Fruit fly (Drosophila melanogaster) whole organism, prepupa: ENCODE measurements around the gene robl37BC.

Experiments
- CG1621 ChIP-seq: fragments of 200-800 bp; sonication (Bioruptor generic); optimal IDR thresholded peaks from 3 replicates; lab custom pipeline; 2018; ENCODE audit warnings: missing biosample characterization, mild to moderate bottlenecking, missing genetic modification characterization
- CG9139 ChIP-seq: fragments of 200-800 bp; sonication (Bioruptor generic); optimal IDR thresholded peaks from 3 replicates; lab custom pipeline; 2017; ENCODE audit warnings: missing biosample characterization, mild to moderate bottlenecking, missing genetic modification characterization
- Eip75B ChIP-seq: fragments of 200-800 bp; sonication (Bioruptor generic); optimal IDR thresholded peaks from 3 replicates; lab custom pipeline; 2016; ENCODE audit warnings: missing biosample characterization, missing genetic modification characterization
- Ets21C ChIP-seq: fragments of 200-800 bp; sonication (Bioruptor generic); optimal IDR thresholded peaks from 3 replicates; lab custom pipeline; 2016; ENCODE audit warnings: missing biosample characterization, missing genetic modification characterization
- Hr38 ChIP-seq: sonication (Bioruptor generic); optimal IDR thresholded peaks from 2 replicates; lab custom pipeline; 2016; ENCODE audit warnings: missing biosample characterization, missing genetic modification characterization
- Hr39 ChIP-seq: fragments of 200-800 bp; sonication (Bioruptor generic); optimal IDR thresholded peaks from 2 replicates; lab custom pipeline; 2016; ENCODE audit warnings: missing biosample characterization, missing genetic modification characterization
- Met ChIP-seq: fragments of 200-800 bp; sonication (Bioruptor generic); optimal IDR thresholded peaks from 3 replicates; lab custom pipeline; 2016; ENCODE audit warnings: missing biosample characterization, missing genetic modification characterization
- Smox ChIP-seq: fragments of 200-800 bp; sonication (Bioruptor generic); optimal IDR thresholded peaks from 3 replicates; lab custom pipeline; 2016; ENCODE audit warnings: missing biosample characterization, missing genetic modification characterization
- Sox102F ChIP-seq: fragments of 200-800 bp; sonication (Bioruptor generic); optimal IDR thresholded peaks from 2 replicates; lab custom pipeline; 2016; ENCODE audit warnings: missing biosample characterization, mild to moderate bottlenecking, missing genetic modification characterization
- eg ChIP-seq: fragments of 200-800 bp; sonication (Bioruptor generic); IDR thresholded peaks from 3 replicates; pipeline ENCODE4 v1.3.6; 2022; ENCODE audit warnings: missing biosample characterization, missing genetic modification characterization
- fd59A ChIP-seq: fragments of 200-800 bp; sonication (Bioruptor generic); optimal IDR thresholded peaks from 2 replicates; lab custom pipeline; 2017; ENCODE audit warnings: missing biosample characterization, mild to moderate bottlenecking, missing genetic modification characterization, missing genetic modification reagents
- fkh ChIP-seq: fragments of 200-800 bp; sonication (Bioruptor generic); optimal IDR thresholded peaks from 3 replicates; lab custom pipeline; 2017; ENCODE audit warnings: missing biosample characterization, mild to moderate bottlenecking, missing genetic modification characterization, moderate library complexity

dm6 chr2L:19036105-19036714 is 25.5 kb downstream of the robl37BC start:
- no peak for TF ChIP-seq Smox (GFP tag; lab: Kevin White, UChicago)
- no peak for TF ChIP-seq CG9139
- no peak for TF ChIP-seq fd59A
- TF ChIP-seq Eip75B (GFP tag; lab: Kevin White, UChicago), result no peak
- TF ChIP-seq Met (GFP tag; lab: Kevin White, UChicago), result no peak
- TF ChIP-seq Hr38 (GFP tag; lab: Kevin White, UChicago), result no peak
- no peak for TF ChIP-seq fkh (GFP tag; lab: Kevin White, UChicago)
- no peak for TF ChIP-seq eg
- TF ChIP-seq CG1621 (tag; lab: Kevin White, UChicago), result peak; percentile 48
- no peak for TF ChIP-seq Ets21C (GFP tag; lab: Kevin White, UChicago)
- no peak for TF ChIP-seq Hr39 (GFP tag; lab: Kevin White, UChicago)
- TF ChIP-seq Sox102F, result no peak
